Worm (Caenorhabditis elegans) whole organism, L4 larva: ENCODE results near the gene clh-2.

ENCODE experiments used
- D1046.2 ChIP-seq: fragments of 200-800 bp; sonication (Bioruptor generic); IDR thresholded peaks from 2 replicates; pipeline ENCODE4 v1.3.6; 2022; ENCODE audit warnings: missing genetic modification characterization, missing compliant biosample characterization
- F26F4.8 ChIP-seq: fragments of 200-800 bp; sonication (Bioruptor generic); conservative IDR thresholded peaks from 2 replicates; pipeline ENCODE4 v1.3.6; 2022; ENCODE audit warnings: missing genetic modification characterization, missing compliant biosample characterization
- Y105C5A.15 ChIP-seq: fragments of 200-800 bp; sonication (Bioruptor generic); IDR thresholded peaks from 2 replicates; pipeline ENCODE4 v1.3.6; 2022; ENCODE audit warnings: missing genetic modification characterization, missing compliant biosample characterization
- Y75B8A.6 ChIP-seq: fragments of 200-800 bp; sonication (Bioruptor generic); IDR thresholded peaks from 2 replicates; pipeline ENCODE4 v1.3.6; 2022; ENCODE audit warnings: missing genetic modification reagents, missing genetic modification characterization, missing compliant biosample characterization
- aha-1 ChIP-seq: fragments of 150-350 bp; peaks from one replicate; lab custom pipeline; 2014; ENCODE audit warnings: missing biosample characterization, missing genetic modification characterization
- arid-1 ChIP-seq: fragments of 200-800 bp; sonication (Bioruptor generic); conservative IDR thresholded peaks from 2 replicates; pipeline ENCODE4 v1.3.6; 2022; ENCODE audit warnings: missing genetic modification reagents, missing genetic modification characterization, missing compliant biosample characterization
- attf-4 ChIP-seq: sonication (generic microtip); optimal IDR thresholded peaks from 3 replicates; lab custom pipeline; 2017; ENCODE audit warnings: missing biosample characterization, missing genetic modification characterization
- ceh-62 ChIP-seq: sonication (generic microtip); optimal IDR thresholded peaks from 2 replicates; lab custom pipeline; 2017; ENCODE audit warnings: missing biosample characterization, missing genetic modification characterization
- ceh-82 ChIP-seq: sonication (generic microtip); optimal IDR thresholded peaks from 2 replicates; lab custom pipeline; 2017; ENCODE audit warnings: missing biosample characterization, missing genetic modification characterization
- ces-1 ChIP-seq: fragments of 150-350 bp; sonication (generic microtip); optimal IDR thresholded peaks from 4 replicates; lab custom pipeline; 2014; ENCODE audit warnings: missing biosample characterization, missing genetic modification reagents, missing genetic modification characterization
- daf-19 ChIP-seq: fragments of 200-800 bp; sonication (Bioruptor generic); conservative IDR thresholded peaks from 2 replicates; pipeline ENCODE4 v1.3.6; 2022; ENCODE audit warnings: missing genetic modification characterization, missing compliant biosample characterization
- dpl-1 ChIP-seq: fragments of 150-350 bp; optimal IDR thresholded peaks from 2 replicates; lab custom pipeline; 2014; ENCODE audit warnings: missing biosample characterization, missing genetic modification reagents, missing genetic modification characterization
- egl-43 ChIP-seq: fragments of 200-800 bp; sonication (Bioruptor generic); IDR thresholded peaks from 2 replicates; pipeline ENCODE4 v1.3.6; 2022; ENCODE audit warnings: missing genetic modification reagents, missing genetic modification characterization, missing compliant biosample characterization
- fkh-10 ChIP-seq: fragments of 150-350 bp; optimal IDR thresholded peaks from 2 replicates; lab custom pipeline; 2014; ENCODE audit warnings: missing biosample characterization, missing genetic modification reagents, missing genetic modification characterization
- hif-1 ChIP-seq, 2 experiments: sonication (generic microtip); optimal IDR thresholded peaks; 2 replicates each; lab custom pipeline; 2016 to 2017; ENCODE audit warnings: missing compliant biosample characterization in 2 of 2, missing genetic modification characterization in 2 of 2, missing genetic modification reagents in 2 of 2, missing genotype in 2 of 2, mild to moderate bottlenecking in 1 of 2
- hlh-30 ChIP-seq: sonication (generic microtip); optimal IDR thresholded peaks from 2 replicates; lab custom pipeline; 2017; ENCODE audit warnings: antibody characterized with exemption, mild to moderate bottlenecking, missing genetic modification characterization, missing compliant biosample characterization; ENCODE audit not compliant: insufficient read depth
- hmg-1.1 ChIP-seq: fragments of 200-800 bp; sonication (Bioruptor generic); IDR thresholded peaks from 2 replicates; pipeline ENCODE4 v1.3.6; 2022; ENCODE audit warnings: missing genetic modification reagents, missing genetic modification characterization, missing compliant biosample characterization
- lin-13 ChIP-seq: fragments of 150-350 bp; optimal IDR thresholded peaks from 2 replicates; lab custom pipeline; 2014; ENCODE audit warnings: missing biosample characterization, missing genetic modification reagents, missing genetic modification characterization
- lin-15B ChIP-seq: fragments of 150-350 bp; sonication (generic microtip); optimal IDR thresholded peaks from 3 replicates; lab custom pipeline; 2014; ENCODE audit warnings: missing biosample characterization, missing genetic modification characterization
- lir-3 ChIP-seq: sonication (generic microtip); optimal IDR thresholded peaks from 2 replicates; lab custom pipeline; 2016; ENCODE audit warnings: mild to moderate bottlenecking, missing genetic modification characterization, missing compliant biosample characterization
- madf-9 ChIP-seq: fragments of 200-800 bp; sonication (Bioruptor generic); conservative IDR thresholded peaks from 2 replicates; pipeline ENCODE4 v1.3.6; 2022; ENCODE audit warnings: missing genetic modification reagents, missing genetic modification characterization, missing compliant biosample characterization
- mdt-29 ChIP-seq: fragments of 200-800 bp; sonication (Bioruptor generic); IDR thresholded peaks from 2 replicates; pipeline ENCODE4 v1.3.6; 2022; ENCODE audit warnings: missing genetic modification reagents, missing genetic modification characterization, missing compliant biosample characterization
- mep-1 ChIP-seq: fragments of 150-350 bp; sonication (generic microtip); optimal IDR thresholded peaks from 3 replicates; lab custom pipeline; 2014; ENCODE audit warnings: missing biosample characterization, missing genetic modification characterization
- mes-2 ChIP-seq: sonication (generic microtip); optimal IDR thresholded peaks from 2 replicates; lab custom pipeline; 2016; ENCODE audit warnings: missing genotype, mild to moderate bottlenecking, missing genetic modification characterization, missing compliant biosample characterization; ENCODE audit not compliant: poor library complexity, severe bottlenecking
- mxl-3 ChIP-seq: fragments of 200-800 bp; sonication (Bioruptor generic); optimal IDR thresholded peaks from 2 replicates; lab custom pipeline; 2018; ENCODE audit warnings: mild to moderate bottlenecking, missing genetic modification characterization, missing compliant biosample characterization
- nhr-10 ChIP-seq: fragments of 150-350 bp; optimal IDR thresholded peaks from 2 replicates; lab custom pipeline; 2014; ENCODE audit warnings: missing biosample characterization, missing genetic modification characterization
- nhr-11 ChIP-seq: fragments of 150-350 bp; optimal IDR thresholded peaks from 2 replicates; lab custom pipeline; 2014; ENCODE audit warnings: missing biosample characterization, missing genetic modification characterization
- nhr-111 ChIP-seq: fragments of 200-800 bp; sonication (Bioruptor generic); optimal IDR thresholded peaks from 2 replicates; lab custom pipeline; 2018; ENCODE audit warnings: mild to moderate bottlenecking, missing genetic modification characterization, missing compliant biosample characterization
- nhr-48 ChIP-seq: sonication (generic microtip); optimal IDR thresholded peaks from 2 replicates; lab custom pipeline; 2016; ENCODE audit warnings: mild to moderate bottlenecking, missing genetic modification characterization, missing compliant biosample characterization
- nhr-77 ChIP-seq: fragments of 150-350 bp; optimal IDR thresholded peaks from 2 replicates; lab custom pipeline; 2014; ENCODE audit warnings: missing biosample characterization, missing genetic modification characterization
- php-3 ChIP-seq: fragments of 200-800 bp; sonication (Bioruptor generic); IDR thresholded peaks from 2 replicates; pipeline ENCODE4 v1.3.6; 2022; ENCODE audit warnings: missing genetic modification reagents, missing genetic modification characterization, missing compliant biosample characterization
- saeg-2 ChIP-seq: fragments of 200-800 bp; sonication (Bioruptor generic); IDR thresholded peaks from 2 replicates; pipeline ENCODE4 v1.3.6; 2022; ENCODE audit warnings: missing genetic modification reagents, missing genetic modification characterization, missing compliant biosample characterization
- spr-1 ChIP-seq: sonication (generic microtip); optimal IDR thresholded peaks from 2 replicates; lab custom pipeline; 2016; ENCODE audit warnings: mild to moderate bottlenecking, missing genetic modification characterization, missing compliant biosample characterization
- spr-3 ChIP-seq: fragments of 200-800 bp; sonication (Bioruptor generic); optimal IDR thresholded peaks from 2 replicates; lab custom pipeline; 2018; ENCODE audit warnings: mild to moderate bottlenecking, missing genetic modification characterization, missing compliant biosample characterization
- tra-1 ChIP-seq: fragments of 200-800 bp; sonication (Bioruptor generic); IDR thresholded peaks from 2 replicates; pipeline ENCODE4 v1.3.6; 2022; ENCODE audit warnings: missing genetic modification reagents, missing genetic modification characterization, missing compliant biosample characterization
- unc-39 ChIP-seq: sonication (generic microtip); optimal IDR thresholded peaks from 2 replicates; lab custom pipeline; 2017; ENCODE audit warnings: missing biosample characterization, missing genetic modification characterization
- unc-62 ChIP-seq, 3 experiments: fragments of 150-350 bp in 1 of 3; sonication (generic microtip); optimal IDR thresholded peaks in 2 of 3; peaks in 1 of 3; 1 replicate in 1 of 3; 2 replicates in 2 of 3; lab custom pipeline; 2014 to 2017; ENCODE audit warnings: missing biosample characterization in 3 of 3, missing genetic modification characterization in 3 of 3, missing genetic modification reagents in 3 of 3, missing genotype in 1 of 3

Gene clh-2

ce11 chrII:11347878-11348556, 3.7 kb upstream of the clh-2 start, which contains the start of the genes B0491.6 and pigm-1 (continued):
- TF ChIP-seq hif-1 (tag; optimal IDR thresholded peaks at IDR 0.05; lab: Kevin White, UChicago) = peak in 1 of 2 experiments; percentile 32
- peak; percentile 49 for TF ChIP-seq spr-1
- TF ChIP-seq unc-62 (GFP tag; optimal IDR thresholded peaks at IDR 0.05 in 1 of 2; lab: Kevin White, UChicago) = peak in 1 of 2 experiments; percentile 83
- no peak for TF ChIP-seq unc-62 (tag; optimal IDR thresholded peaks at IDR 0.05; lab: Kevin White, UChicago)
- peak; percentile 52 for TF ChIP-seq nhr-11 (tag; lab: Kevin White, UChicago)

- TF ChIP-seq daf-19 (GFP tag; lab: Robert Waterston, UW) = no peak
- TF ChIP-seq ceh-62 (tag; lab: Kevin White, UChicago) = no peak
- peak; percentile 23 for TF ChIP-seq aha-1 (tag; lab: Kevin White, UChicago)
Measured at ce11 chrII:11349892-11350291, 1.8 kb upstream of the clh-2 start, which contains the start of gene dph-5. Gene dph-5 (plus strand): TSS chrII:11350192.

ce11 chrII:11353471-11353870, 1.8 kb downstream of the clh-2 start:
- TF ChIP-seq Y75B8A.6 (GFP tag; lab: Robert Waterston, UW) (no peak), mes-2 (no peak), madf-9 (GFP tag; lab: Robert Waterston, UW) (no peak), nhr-77 (tag; lab: Kevin White, UChicago) (no peak), ceh-62 (tag; lab: Kevin White, UChicago) (no peak), lir-3 (tag; lab: Kevin White, UChicago) (no peak), Y105C5A.15 (no peak), D1046.2 (GFP tag; lab: Robert Waterston, UW) (no peak), hmg-1.1 (GFP tag; lab: Robert Waterston, UW) (no peak), ceh-82 (tag; lab: Kevin White, UChicago) (no peak)

- peak; percentile 66 for TF ChIP-seq ces-1
- no peak for TF ChIP-seq F26F4.8 (GFP tag; lab: Robert Waterston, UW)
- no peak for TF ChIP-seq dpl-1 (GFP tag; lab: Kevin White, UChicago)
- peak; percentile 84 for TF ChIP-seq fkh-10 (GFP tag; lab: Kevin White, UChicago)
Measured at ce11 chrII:11361751-11362150, 10.1 kb downstream of the clh-2 start.

- TF ChIP-seq hmg-1.1 (GFP tag; lab: Robert Waterston, UW) (no peak), nhr-48 (peak; percentile 46), lin-15B (tag; lab: Kevin White, UChicago) (no peak), mxl-3 (peak; percentile 22)
- TF ChIP-seq, all 104 proteins: peak for 2
Measured at ce11 chrII:11371981-11372380, 20.3 kb downstream of the clh-2 start, which contains the start of gene C33B4.2. Gene C33B4.2 (minus strand): TSS chrII:11372145.

- TF ChIP-seq saeg-2 (no peak), spr-3 (no peak), nhr-11 (tag; lab: Kevin White, UChicago) (peak; percentile 52)
Measured at ce11 chrII:11376026-11376425, 24.3 kb downstream of the clh-2 start.

ce11 chrII:11376598-11377108, 25.0 kb downstream of the clh-2 start:
- peak; percentile 74 for TF ChIP-seq nhr-111
- TF ChIP-seq mep-1 = peak; percentile 61
- TF ChIP-seq hlh-30 (tag; lab: Kevin White, UChicago) = peak; percentile 36
- no peak for TF ChIP-seq nhr-10 (tag; lab: Kevin White, UChicago)
- TF ChIP-seq hmg-1.1 (GFP tag; lab: Robert Waterston, UW) = 0 out of 2 replicates have a peak, but pooled peaks have one; percentile 34
- TF ChIP-seq tra-1 (GFP tag; lab: Robert Waterston, UW) = 0 out of 2 replicates have a peak, but pooled peaks have one; percentile 60
- TF ChIP-seq unc-62 (GFP tag; optimal IDR thresholded peaks at IDR 0.05 in 1 of 2; lab: Kevin White, UChicago) = peak in 1 of 2 experiments; percentile 88
- no peak for TF ChIP-seq unc-62 (tag; optimal IDR thresholded peaks at IDR 0.05; lab: Kevin White, UChicago)
- TF ChIP-seq arid-1 = peak; percentile 81
- TF ChIP-seq php-3 (GFP tag; lab: Robert Waterston, UW) = peak; percentile 65
- no peak for TF ChIP-seq unc-39 (tag; lab: Kevin White, UChicago)
- peak; percentile 81 for TF ChIP-seq egl-43 (GFP tag; lab: Robert Waterston, UW)
- peak; percentile 51 for TF ChIP-seq lin-13 (GFP tag; lab: Kevin White, UChicago)
- peak; percentile 82 for TF ChIP-seq aha-1 (tag; lab: Kevin White, UChicago)
- peak; percentile 88 for TF ChIP-seq mdt-29
- peak; percentile 69; the same call in 1 of the 2 replicates for TF ChIP-seq saeg-2
- 0 out of 2 replicates have a peak, but pooled peaks have one; percentile 56 for TF ChIP-seq daf-19 (GFP tag; lab: Robert Waterston, UW)
- no peak for TF ChIP-seq attf-4 (tag; lab: Kevin White, UChicago)
